Fruit fly (Drosophila melanogaster): ENCODE results near the gene Cpr64Ac.

Gene Cpr64Ac

DNA sequence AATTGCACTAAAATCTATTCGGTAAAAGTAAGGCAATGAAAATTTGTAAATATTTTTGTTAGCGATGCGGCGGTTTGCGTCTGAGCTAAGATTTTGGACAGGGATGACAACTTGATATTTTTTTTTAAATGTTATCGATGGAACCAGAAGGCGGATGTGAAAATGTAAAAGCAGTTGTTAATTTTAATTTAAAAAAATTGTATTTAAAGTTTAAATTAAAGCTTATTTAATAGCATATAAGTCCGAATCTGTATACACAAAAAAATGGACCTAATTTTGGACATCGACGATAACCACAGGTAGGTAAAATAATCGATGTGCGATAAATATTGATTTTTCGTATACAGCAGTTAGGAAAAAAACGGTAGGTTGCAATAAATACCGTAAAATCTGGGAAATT, 49.7 kb upstream of the Cpr64Ac start, which contains the start of the genes CG11586 and VhaM9.7-a (continued):
- TF ChIP-seq CG13775 (GFP tag; optimal IDR thresholded peaks at IDR 0.05) (peak; percentile 49), eve (GFP tag; optimal IDR thresholded peaks at IDR 0.05) (no peak), CG13123 (GFP tag; optimal IDR thresholded peaks at IDR 0.05) (no peak), wdn (GFP tag; IDR thresholded peaks at IDR 0.05) (no peak), gsb (GFP tag; IDR thresholded peaks at IDR 0.05) (no peak), D19B (GFP tag; optimal IDR thresholded peaks at IDR 0.05) (no peak), YL-1 (GFP tag; optimal IDR thresholded peaks at IDR 0.05) (peak; percentile 84), Kr (GFP tag; optimal IDR thresholded peaks at IDR 0.05) (no peak), CG10321 (GFP tag; IDR thresholded peaks at IDR 0.05) (no peak), CG11093 (GFP tag; IDR thresholded peaks at IDR 0.05) (no peak), tna (GFP tag; IDR thresholded peaks at IDR 0.05; ENCODE audit: partially characterized antibody) (peak; percentile 45; the same call in 1 of the 2 replicates), NfI (GFP tag; optimal IDR thresholded peaks at IDR 0.05) (no peak), chm (GFP tag; IDR thresholded peaks at IDR 0.05) (no peak), CG4820 (GFP tag; optimal IDR thresholded peaks at IDR 0.05) (no peak), sisA (GFP tag; IDR thresholded peaks at IDR 0.05) (no peak), pfk (GFP tag; optimal IDR thresholded peaks at IDR 0.05) (peak; percentile 0), nom (GFP tag; optimal IDR thresholded peaks at IDR 0.05) (no peak), cad (GFP tag; optimal IDR thresholded peaks at IDR 0.05) (no peak), CG3163 (GFP tag; optimal IDR thresholded peaks at IDR 0.05) (no peak), vnd (GFP tag; IDR thresholded peaks at IDR 0.05; ENCODE audit: partially characterized antibody) (peak; percentile 64; the same call in 2 of the 3 replicates), CG15011 (GFP tag; optimal IDR thresholded peaks at IDR 0.05) (no peak), CG15269 (tag; optimal IDR thresholded peaks at IDR 0.05) (no peak), CG34376 (GFP tag; optimal IDR thresholded peaks at IDR 0.05) (peak; percentile 31), D19A (tag; optimal IDR thresholded peaks at IDR 0.05) (peak; percentile 23), cwo (GFP tag; optimal IDR thresholded peaks at IDR 0.05) (no peak), Rfx (GFP tag; IDR thresholded peaks at IDR 0.05) (no peak), sens-2 (GFP tag; IDR thresholded peaks at IDR 0.05) (no peak), sob (GFP tag; IDR thresholded peaks at IDR 0.05) (no peak), ash1 (GFP tag; optimal IDR thresholded peaks at IDR 0.05) (no peak), CG10267 (tag; optimal IDR thresholded peaks at IDR 0.05) (peak; percentile 63), CG1647 (GFP tag; optimal IDR thresholded peaks at IDR 0.05) (no peak), Mes4 (GFP tag; optimal IDR thresholded peaks at IDR 0.05) (no peak), CG31224 (GFP tag; IDR thresholded peaks at IDR 0.05) (no peak), tin (GFP tag; optimal IDR thresholded peaks at IDR 0.05) (peak; percentile 26), crp (GFP tag; optimal IDR thresholded peaks at IDR 0.05) (no peak), cas (GFP tag; IDR thresholded peaks at IDR 0.05) (no peak), Elba2 (GFP tag; optimal IDR thresholded peaks at IDR 0.05) (no peak), CG33557 (GFP tag; optimal IDR thresholded peaks at IDR 0.05) (no peak), sug (tag; optimal IDR thresholded peaks at IDR 0.05) (peak; percentile 15), psq (GFP tag; optimal IDR thresholded peaks at IDR 0.05) (no peak), CG5245 (GFP tag; optimal IDR thresholded peaks at IDR 0.05) (no peak), CG13894 (tag; optimal IDR thresholded peaks at IDR 0.05) (no peak), prd (optimal IDR thresholded peaks at IDR 0.05) (no peak), prd (GFP tag; IDR thresholded peaks at IDR 0.05) (no peak), row (GFP tag; IDR thresholded peaks at IDR 0.05) (peak; percentile 51), jumu (GFP tag; optimal IDR thresholded peaks at IDR 0.05) (no peak), jigr1 (GFP tag; IDR thresholded peaks at IDR 0.05) (no peak), jing (GFP tag; optimal IDR thresholded peaks at IDR 0.05) (no peak), Poxn (GFP tag; IDR thresholded peaks at IDR 0.05) (no peak), GATAe (GFP tag; conservative IDR thresholded peaks at IDR 0.05) (no peak), onecut (GFP tag; IDR thresholded peaks at IDR 0.05) (peak; percentile 100), ro (GFP tag; IDR thresholded peaks at IDR 0.05) (no peak), her (GFP tag; optimal IDR thresholded peaks at IDR 0.05) (no peak)

Data from whole organism, embryonic.